Worm (Caenorhabditis elegans): Measurements from ENCODE around the gene dnj-5.

The dnj-5 gene

ce11 chrII:6860043-6860442 lies 1.9 kb upstream of the dnj-5 start:
- TF ChIP-seq syd-9 (tag; optimal IDR thresholded peaks at IDR 0.05) = no peak

- peak; percentile 41 for TF ChIP-seq pha-2 (tag; optimal IDR thresholded peaks at IDR 0.05)
- no peak for TF ChIP-seq nhr-11 (tag; optimal IDR thresholded peaks at IDR 0.05)
- TF ChIP-seq ceh-48 (tag; optimal IDR thresholded peaks at IDR 0.05) = peak; percentile 9
- no peak for TF ChIP-seq eyg-1 (tag; optimal IDR thresholded peaks at IDR 0.05)
- no peak for TF ChIP-seq dmd-4 (tag; optimal IDR thresholded peaks at IDR 0.05; ENCODE audit: borderline replicate concordance)
- TF ChIP-seq pag-3 (tag; optimal IDR thresholded peaks at IDR 0.05; ENCODE audit: borderline replicate concordance) = no peak
- TF ChIP-seq Y22D7AL.16 (tag; optimal IDR thresholded peaks at IDR 0.05) = no peak
- no peak for TF ChIP-seq elt-4 (tag; optimal IDR thresholded peaks at IDR 0.05)
- TF ChIP-seq elt-2 (tag; optimal IDR thresholded peaks at IDR 0.05) = peak; percentile 53
- peak; percentile 63 for TF ChIP-seq ceh-2 (tag; optimal IDR thresholded peaks at IDR 0.05)
- no peak for TF ChIP-seq ceh-24 (tag; optimal IDR thresholded peaks at IDR 0.05)
- TF ChIP-seq hlh-15 (tag; optimal IDR thresholded peaks at IDR 0.05) = no peak
- TF ChIP-seq hlh-6 (tag; optimal IDR thresholded peaks at IDR 0.05) = peak; percentile 17
- TF ChIP-seq ref-2 (tag; optimal IDR thresholded peaks at IDR 0.05) = peak; percentile 48
- TF ChIP-seq nfya-1 (tag; optimal IDR thresholded peaks at IDR 0.05) = peak; percentile 56
- no peak for TF ChIP-seq F13H6.1 (tag; optimal IDR thresholded peaks at IDR 0.05)
- TF ChIP-seq ceh-30 (tag; optimal IDR thresholded peaks at IDR 0.05) = peak; percentile 15
- TF ChIP-seq ama-1 (optimal IDR thresholded peaks at IDR 0.05) = no peak
- no peak; the same call in 1 of the 2 replicates for TF ChIP-seq sox-2 (GFP tag; IDR thresholded peaks at IDR 0.05)
- peak; percentile 5 for TF ChIP-seq lin-11 (tag; optimal IDR thresholded peaks at IDR 0.05)
- TF ChIP-seq che-1 (tag; optimal IDR thresholded peaks at IDR 0.05) = peak; percentile 23
- peak; percentile 32 for TF ChIP-seq hlh-8 (tag; optimal IDR thresholded peaks at IDR 0.05)
- TF ChIP-seq unc-3 (GFP tag; conservative IDR thresholded peaks at IDR 0.05) = no peak
- peak; percentile 27 for TF ChIP-seq unc-3 (tag; optimal IDR thresholded peaks at IDR 0.05)
- TF ChIP-seq nhr-232 (tag; optimal IDR thresholded peaks at IDR 0.05) = peak; percentile 27
- peak; percentile 31 for TF ChIP-seq ceh-19 (GFP tag; optimal IDR thresholded peaks at IDR 0.05)
- peak; percentile 21 for TF ChIP-seq unc-86 (tag; optimal IDR thresholded peaks at IDR 0.05)
- TF ChIP-seq fax-1 (tag; optimal IDR thresholded peaks at IDR 0.05) = peak; percentile 24
- TF ChIP-seq tbx-2 (tag; optimal IDR thresholded peaks at IDR 0.05) = peak; percentile 82
- peak; percentile 50 for TF ChIP-seq unc-42 (tag; optimal IDR thresholded peaks at IDR 0.05)
- TF ChIP-seq hlh-13 (GFP tag; optimal IDR thresholded peaks at IDR 0.05) = no peak
- peak; percentile 8 for TF ChIP-seq K09A11.1 (tag; optimal IDR thresholded peaks at IDR 0.05; ENCODE audit: insufficient read depth)
- TF ChIP-seq ceh-34 (tag; optimal IDR thresholded peaks at IDR 0.05) = peak; percentile 67
- peak; percentile 22 for TF ChIP-seq ceh-14 (tag; optimal IDR thresholded peaks at IDR 0.05)
- TF ChIP-seq pros-1 (tag; optimal IDR thresholded peaks at IDR 0.05) = peak; percentile 25
- TF ChIP-seq odd-2 (tag; optimal IDR thresholded peaks at IDR 0.05) = no peak
- peak; percentile 57 for TF ChIP-seq ceh-18 (tag; optimal IDR thresholded peaks at IDR 0.05)
- TF ChIP-seq sdc-2 (tag; optimal IDR thresholded peaks at IDR 0.05) = no peak
- no peak for TF ChIP-seq madf-2 (tag; optimal IDR thresholded peaks at IDR 0.05)
- no peak for TF ChIP-seq syd-9 (tag; optimal IDR thresholded peaks at IDR 0.05)
- peak; percentile 41 for TF ChIP-seq rnt-1 (tag; optimal IDR thresholded peaks at IDR 0.05)
- TF ChIP-seq C38D4.7 (GFP tag; optimal IDR thresholded peaks at IDR 0.05) = no peak
- TF ChIP-seq unc-55 (GFP tag; optimal IDR thresholded peaks at IDR 0.05) = peak; percentile 63
- TF ChIP-seq ceh-31 (tag; optimal IDR thresholded peaks at IDR 0.05) = peak; percentile 82
- TF ChIP-seq ahr-1 (tag; optimal IDR thresholded peaks at IDR 0.05) = no peak
These were observed 734 bp upstream of the dnj-5 start for ce11 chrII:6858835-6859234.
